Worm (Caenorhabditis elegans) whole organism, late embryonic: ENCODE measurements around the gene tsp-16.

ENCODE experiments used
- K02D7.2 ChIP-seq: sonication (generic microtip); optimal IDR thresholded peaks from 2 replicates; lab custom pipeline; 2017; ENCODE audit warnings: mild to moderate bottlenecking, missing genetic modification characterization, missing compliant biosample characterization
- ama-1 ChIP-seq: fragments of 150-350 bp; optimal IDR thresholded peaks from 2 replicates; lab custom pipeline; 2014
- ceh-31 ChIP-seq: sonication (generic microtip); optimal IDR thresholded peaks from 2 replicates; lab custom pipeline; 2016; ENCODE audit warnings: missing genetic modification characterization, missing compliant biosample characterization
- elt-2 ChIP-seq: sonication (generic microtip); optimal IDR thresholded peaks from 2 replicates; lab custom pipeline; 2016; ENCODE audit warnings: missing genetic modification reagents, missing genetic modification characterization, missing compliant biosample characterization
- ets-4 ChIP-seq: sonication (generic microtip); optimal IDR thresholded peaks from 2 replicates; lab custom pipeline; 2016; ENCODE audit warnings: missing genetic modification characterization, missing compliant biosample characterization
- hlh-13 ChIP-seq: fragments of 200-800 bp; sonication (Bioruptor generic); optimal IDR thresholded peaks from 2 replicates; lab custom pipeline; 2018; ENCODE audit warnings: mild to moderate bottlenecking, missing genetic modification characterization, missing compliant biosample characterization
- lin-11 ChIP-seq: fragments of 200-800 bp; sonication (Bioruptor generic); optimal IDR thresholded peaks from 2 replicates; lab custom pipeline; 2018; ENCODE audit warnings: mild to moderate bottlenecking, missing genetic modification characterization, missing compliant biosample characterization
- pha-4 ChIP-seq: fragments of 150-350 bp; optimal IDR thresholded peaks from 2 replicates; lab custom pipeline; 2018; ENCODE audit warnings: missing biosample characterization, missing genetic modification reagents, missing genetic modification characterization
- unc-55 ChIP-seq: sonication (generic microtip); optimal IDR thresholded peaks from 2 replicates; lab custom pipeline; 2017; ENCODE audit warnings: missing biosample characterization, missing genetic modification reagents, missing genetic modification characterization

DNA sequence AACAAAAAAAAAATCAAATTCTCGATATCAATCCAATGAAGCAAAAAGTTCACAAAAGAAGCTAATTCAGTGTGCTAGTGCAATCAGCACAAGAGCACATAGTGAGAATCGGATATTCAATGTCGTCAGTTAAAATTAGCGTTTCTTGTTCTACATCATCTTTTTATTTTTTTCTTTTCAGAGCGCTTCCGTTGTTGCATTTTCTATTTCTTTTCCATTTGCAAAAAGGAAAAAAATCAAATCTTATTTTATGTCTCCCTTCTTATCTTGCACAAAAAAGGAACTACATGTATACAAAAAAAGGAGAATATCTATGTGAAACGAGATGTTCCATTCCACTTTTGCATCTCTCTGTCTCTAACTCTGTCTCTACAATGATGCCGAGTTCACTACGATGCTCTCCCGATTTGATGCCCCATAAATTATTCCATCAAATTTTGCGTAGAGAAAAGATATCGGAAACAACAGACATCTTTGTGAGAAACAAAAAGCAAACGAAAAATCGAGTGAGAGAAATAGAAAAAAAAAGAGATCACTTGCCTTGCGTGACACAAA is 37.4 kb upstream of the tsp-16 start:
- TF ChIP-seq pha-4 (tag; lab: Kevin White, UChicago) (no peak), K02D7.2 (tag; lab: Kevin White, UChicago) (no peak), ama-1 (no peak), hlh-13 (GFP tag; lab: Kevin White, UChicago) (no peak), elt-2 (tag; lab: Kevin White, UChicago) (no peak), lin-11 (tag; lab: Kevin White, UChicago) (no peak), unc-55 (GFP tag; lab: Kevin White, UChicago) (no peak), ets-4 (tag; lab: Kevin White, UChicago) (no peak), ceh-31 (tag; lab: Kevin White, UChicago) (no peak)
